Fruit fly (Drosophila melanogaster) whole organism, wandering third instar larva: ENCODE measurements around the gene CG13068.

ENCODE experiments used
- CG32264 ChIP-seq: fragments of 200-800 bp; sonication (Bioruptor generic); optimal IDR thresholded peaks from 2 replicates; lab custom pipeline; 2016; ENCODE audit warnings: missing biosample characterization, missing genetic modification characterization
- CG9705 ChIP-seq: fragments of 200-800 bp; sonication (Bioruptor generic); optimal IDR thresholded peaks from 2 replicates; lab custom pipeline; 2018; ENCODE audit warnings: missing biosample characterization, mild to moderate bottlenecking, missing genetic modification characterization
- Dif ChIP-seq: fragments of 200-275, 200-300 bp; sonication (Bioruptor generic); optimal IDR thresholded peaks from 2 replicates; lab custom pipeline; 2018; ENCODE audit warnings: missing biosample characterization, missing genetic modification characterization; ENCODE audit not compliant: partially characterized antibody
- Hr78 ChIP-seq: fragments of >200 bp; optimal IDR thresholded peaks from 2 replicates; lab custom pipeline; 2017; ENCODE audit warnings: missing biosample characterization, missing genetic modification characterization
- Mio ChIP-seq: sonication (Bioruptor generic); optimal IDR thresholded peaks from 2 replicates; lab custom pipeline; 2016; ENCODE audit warnings: missing biosample characterization, missing genetic modification characterization
- Myc ChIP-seq: fragments of >200 bp; optimal IDR thresholded peaks from 2 replicates; lab custom pipeline; 2017
- Vsx2 ChIP-seq: fragments of 200-300, 225-300 bp; sonication (Bioruptor generic); optimal IDR thresholded peaks from 2 replicates; lab custom pipeline; 2018; ENCODE audit warnings: missing biosample characterization, missing genetic modification characterization; ENCODE audit not compliant: partially characterized antibody
- dmrt93B ChIP-seq: fragments of 200-800 bp; sonication (Bioruptor generic); optimal IDR thresholded peaks from 2 replicates; lab custom pipeline; 2018; ENCODE audit warnings: missing biosample characterization, mild to moderate bottlenecking, missing genetic modification characterization
- ey ChIP-seq: fragments of 200-800 bp; sonication (Bioruptor generic); optimal IDR thresholded peaks from 2 replicates; lab custom pipeline; 2016; ENCODE audit warnings: missing biosample characterization, missing genetic modification characterization
- pan ChIP-seq: fragments of >200 bp; optimal IDR thresholded peaks from 2 replicates; lab custom pipeline; 2017
- psq ChIP-seq: fragments of 200-800 bp; sonication (Bioruptor generic); optimal IDR thresholded peaks from 3 replicates; lab custom pipeline; 2017; ENCODE audit warnings: missing biosample characterization, mild to moderate bottlenecking, missing genetic modification characterization, moderate library complexity
- sage ChIP-seq: fragments of 200-800 bp; sonication (Bioruptor generic); optimal IDR thresholded peaks from 2 replicates; lab custom pipeline; 2016; ENCODE audit warnings: missing biosample characterization, mild to moderate bottlenecking, missing genetic modification characterization
- usp ChIP-seq: fragments of >200 bp; optimal IDR thresholded peaks from 2 replicates; lab custom pipeline; 2017; ENCODE audit warnings: missing biosample characterization, missing genetic modification characterization

- TF ChIP-seq sage (GFP tag; lab: Kevin White, UChicago) = no peak
- no peak for TF ChIP-seq Hr78 (GFP tag; lab: Kevin White, UChicago)
- no peak for TF ChIP-seq CG9705 (GFP tag; lab: Kevin White, UChicago)
- no peak for TF ChIP-seq Mio
- TF ChIP-seq psq (GFP tag; lab: Kevin White, UChicago) = no peak
- no peak for TF ChIP-seq pan (lab: Kevin White, UChicago)
- TF ChIP-seq dmrt93B (GFP tag; lab: Kevin White, UChicago) = no peak
- TF ChIP-seq usp (GFP tag; lab: Kevin White, UChicago) = no peak
- no peak for TF ChIP-seq Myc (lab: Kevin White, UChicago)
- no peak for TF ChIP-seq Dif (GFP tag; lab: Kevin White, UChicago)
- TF ChIP-seq CG32264 (GFP tag; lab: Kevin White, UChicago) = no peak
- no peak for TF ChIP-seq Vsx2 (GFP tag; lab: Kevin White, UChicago)
- no peak for TF ChIP-seq ey (GFP tag; lab: Kevin White, UChicago)
Measured at dm6 chr3L:16272338-16272959, 3.3 kb downstream of the CG13068 start, which contains the start of gene CG13066.
